Worm (Caenorhabditis elegans): ENCODE results near the gene oatr-1.

DNA sequence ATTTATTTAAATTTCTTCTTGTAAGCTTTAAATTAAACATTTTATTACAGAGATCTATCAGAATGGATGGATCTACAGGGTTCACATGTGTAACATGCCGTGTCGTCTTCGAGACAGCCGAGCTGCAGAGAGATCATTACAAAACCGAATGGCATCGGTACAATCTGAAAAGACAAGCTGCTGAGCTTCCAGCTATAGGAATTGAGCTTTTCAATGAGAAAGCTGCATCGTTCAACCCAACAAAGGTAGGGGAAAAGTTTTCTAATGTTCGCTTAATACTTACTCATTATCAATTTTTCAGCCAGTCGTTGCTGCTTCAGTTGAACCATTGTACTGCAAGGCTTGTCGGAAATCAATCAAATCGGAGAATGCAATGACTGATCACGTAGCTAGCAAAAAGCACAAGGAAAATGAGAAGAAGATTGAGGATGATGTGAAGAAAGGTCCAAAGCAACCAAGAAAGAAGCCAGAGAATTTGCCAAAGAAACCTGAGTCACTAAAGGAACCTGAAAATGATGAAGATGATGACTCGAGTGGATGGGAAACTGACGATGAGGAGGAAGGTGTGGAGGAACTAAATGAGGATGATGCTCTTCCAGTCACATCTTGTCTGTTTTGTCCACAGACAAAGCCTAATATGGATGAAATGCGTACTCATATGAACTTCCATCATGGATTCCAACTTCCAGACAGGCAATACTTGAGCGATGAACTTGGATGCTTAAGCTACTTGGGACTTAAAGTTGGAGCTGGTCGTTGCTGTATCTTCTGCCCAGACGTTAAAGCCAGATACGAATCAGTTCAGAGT is 14.2 kb downstream of the oatr-1 start, which contains the start of gene znf-622:
- no peak for TF ChIP-seq him-1 (tag; optimal IDR thresholded peaks at IDR 0.05)
- no peak for TF ChIP-seq W03F9.2 (tag; optimal IDR thresholded peaks at IDR 0.05)
- TF ChIP-seq dao-5 (tag; optimal IDR thresholded peaks at IDR 0.05), result no peak

All from whole organism, L4/young adult.